Worm (Caenorhabditis elegans) whole organism, early embryonic: Measurements from ENCODE around the gene F11G11.5.

Source experiments
- B0310.2 ChIP-seq: sonication (generic microtip); optimal IDR thresholded peaks from 2 replicates; lab custom pipeline; 2016; ENCODE audit warnings: mild to moderate bottlenecking, missing genetic modification characterization, missing compliant biosample characterization
- F13C5.2 ChIP-seq: sonication (generic microtip); optimal IDR thresholded peaks from 2 replicates; lab custom pipeline; 2017; ENCODE audit warnings: mild to moderate bottlenecking, missing genetic modification characterization, inconsistent platforms, missing compliant biosample characterization
- aly-1 ChIP-seq: sonication (generic microtip); optimal IDR thresholded peaks from 2 replicates; lab custom pipeline; 2016; ENCODE audit warnings: missing genetic modification characterization, missing compliant biosample characterization
- ama-1 ChIP-seq: fragments of 150-350 bp; optimal IDR thresholded peaks from 2 replicates; lab custom pipeline; 2014
- ceh-13 ChIP-seq: fragments of 200-800 bp; sonication (Bioruptor generic); optimal IDR thresholded peaks from 2 replicates; lab custom pipeline; 2018; ENCODE audit warnings: mild to moderate bottlenecking, missing genetic modification characterization, missing compliant biosample characterization
- ceh-36 ChIP-seq: sonication (generic microtip); optimal IDR thresholded peaks from 2 replicates; lab custom pipeline; 2016; ENCODE audit warnings: missing genetic modification characterization, inconsistent platforms, missing compliant biosample characterization
- ets-7 ChIP-seq: sonication (generic microtip); optimal IDR thresholded peaks from 2 replicates; lab custom pipeline; 2016; ENCODE audit warnings: missing genotype, missing genetic modification characterization, missing compliant biosample characterization
- flt-1 ChIP-seq: fragments of 200-800 bp; sonication (Bioruptor generic); IDR thresholded peaks from 2 replicates; pipeline ENCODE4 v1.3.6; 2022; ENCODE audit warnings: missing genetic modification characterization, missing compliant biosample characterization
- hmbx-1 ChIP-seq: sonication (generic microtip); optimal IDR thresholded peaks from 2 replicates; lab custom pipeline; 2016; ENCODE audit warnings: mild to moderate bottlenecking, missing genetic modification characterization, missing compliant biosample characterization
- hmg-4 ChIP-seq: fragments of 200-800 bp; sonication (Bioruptor generic); optimal IDR thresholded peaks from 2 replicates; lab custom pipeline; 2018; ENCODE audit warnings: mild to moderate bottlenecking, missing genetic modification characterization, missing compliant biosample characterization
- hnd-1 ChIP-seq: sonication (generic microtip); optimal IDR thresholded peaks from 2 replicates; lab custom pipeline; 2016; ENCODE audit warnings: missing genetic modification characterization, missing compliant biosample characterization
- pes-1 ChIP-seq: fragments of 200-800 bp; sonication (Bioruptor generic); IDR thresholded peaks from 2 replicates; pipeline ENCODE4 v1.3.6; 2022; ENCODE audit warnings: missing genetic modification reagents, missing genetic modification characterization, missing compliant biosample characterization
- scrt-1 ChIP-seq: fragments of 200-800 bp; sonication (Bioruptor generic); IDR thresholded peaks from 2 replicates; pipeline ENCODE4 v1.3.6; 2022; ENCODE audit warnings: missing genetic modification characterization, missing compliant biosample characterization
- sea-1 ChIP-seq: fragments of 200-800 bp; sonication (Bioruptor generic); conservative IDR thresholded peaks from 2 replicates; pipeline ENCODE4 v1.3.6; 2022; ENCODE audit warnings: missing genetic modification characterization, missing compliant biosample characterization
- tbx-11 ChIP-seq: fragments of 200-800 bp; sonication (Bioruptor generic); IDR thresholded peaks from 2 replicates; pipeline ENCODE4 v1.3.6; 2022; ENCODE audit warnings: missing genetic modification characterization, missing compliant biosample characterization
- tbx-37 ChIP-seq: fragments of 200-800 bp; sonication (Bioruptor generic); conservative IDR thresholded peaks from 2 replicates; pipeline ENCODE4 v1.3.6; 2022; ENCODE audit warnings: missing genetic modification reagents, missing genetic modification characterization, missing compliant biosample characterization
- tra-4 ChIP-seq: sonication (generic microtip); optimal IDR thresholded peaks from 2 replicates; lab custom pipeline; 2017; ENCODE audit warnings: missing genetic modification characterization, missing compliant biosample characterization

Gene F11G11.5

ce11 chrII:4867476-4867875, 9.8 kb downstream of the F11G11.5 start, which contains the start of gene col-17:
Gene col-17, minus strand, starts transcription at chrII:4867576.
- no peak for TF ChIP-seq ama-1 (lab: Kevin White, UChicago)
- no peak for TF ChIP-seq F13C5.2 (tag; lab: Kevin White, UChicago)
- TF ChIP-seq ets-7 (tag; lab: Kevin White, UChicago), result no peak
- TF ChIP-seq aly-1 (tag; lab: Kevin White, UChicago), result no peak
- TF ChIP-seq sea-1, result no peak
- TF ChIP-seq hnd-1 (tag; lab: Kevin White, UChicago), result no peak

ce11 chrII:4869793-4870343, 12.1 kb downstream of the F11G11.5 start:
- TF ChIP-seq tbx-11 (0 out of 2 replicates have a peak, but pooled peaks have one; percentile 39), hnd-1 (tag; lab: Kevin White, UChicago) (no peak), tra-4 (tag; lab: Kevin White, UChicago) (no peak), ceh-36 (tag; lab: Kevin White, UChicago) (no peak), hmbx-1 (tag; lab: Kevin White, UChicago) (no peak), flt-1 (GFP tag; lab: Robert Waterston, UW) (no peak)

- no peak for TF ChIP-seq hnd-1 (tag; lab: Kevin White, UChicago)
- TF ChIP-seq pes-1, result no peak
- TF ChIP-seq flt-1 (GFP tag; lab: Robert Waterston, UW), result no peak
- no peak for TF ChIP-seq tbx-37 (GFP tag; lab: Robert Waterston, UW)
- no peak for TF ChIP-seq ets-7 (tag; lab: Kevin White, UChicago)
- no peak for TF ChIP-seq aly-1 (tag; lab: Kevin White, UChicago)
- TF ChIP-seq hmbx-1 (tag; lab: Kevin White, UChicago), result no peak
- no peak for TF ChIP-seq F13C5.2 (tag; lab: Kevin White, UChicago)
- no peak for TF ChIP-seq ceh-36 (tag; lab: Kevin White, UChicago)
- no peak for TF ChIP-seq tbx-11
- TF ChIP-seq ama-1 (lab: Kevin White, UChicago), result no peak
- TF ChIP-seq tra-4 (tag; lab: Kevin White, UChicago), result no peak
- no peak for TF ChIP-seq sea-1
- TF ChIP-seq scrt-1 (GFP tag; lab: Robert Waterston, UW), result no peak
- no peak for TF ChIP-seq ceh-13 (GFP tag; lab: Kevin White, UChicago)
- TF ChIP-seq hmg-4 (GFP tag; lab: Kevin White, UChicago), result no peak
- no peak for TF ChIP-seq B0310.2 (tag; lab: Kevin White, UChicago)
Observed at ce11 chrII:4870691-4871090, 13.0 kb downstream of the F11G11.5 start, which contains the start of gene col-20. Gene col-20, minus strand, starts transcription at chrII:4870791.

ce11 chrII:4871834-4872233, 14.1 kb downstream of the F11G11.5 start:
- no peak for TF ChIP-seq ama-1 (lab: Kevin White, UChicago)
- no peak for TF ChIP-seq scrt-1 (GFP tag; lab: Robert Waterston, UW)
- no peak for TF ChIP-seq ceh-36 (tag; lab: Kevin White, UChicago)

ce11 chrII:4872359-4872758, 14.6 kb downstream of the F11G11.5 start:
- TF ChIP-seq sea-1, result 0 out of 2 replicates have a peak, but pooled peaks have one; percentile 24

- no peak for TF ChIP-seq scrt-1 (GFP tag; lab: Robert Waterston, UW)
- TF ChIP-seq hnd-1 (tag; lab: Kevin White, UChicago), result no peak
- no peak for TF ChIP-seq hmg-4 (GFP tag; lab: Kevin White, UChicago)
- no peak for TF ChIP-seq pes-1
- TF ChIP-seq ceh-36 (tag; lab: Kevin White, UChicago), result no peak
- no peak for TF ChIP-seq B0310.2 (tag; lab: Kevin White, UChicago)
- no peak for TF ChIP-seq ets-7 (tag; lab: Kevin White, UChicago)
- no peak for TF ChIP-seq hmbx-1 (tag; lab: Kevin White, UChicago)
Observed at ce11 chrII:4873029-4873428, 15.3 kb downstream of the F11G11.5 start, which contains the start of gene col-73. Gene col-73, minus strand, starts transcription at chrII:4873129.

ce11 chrII:4874335-4874861, 16.7 kb downstream of the F11G11.5 start, which contains the start of gene F11G11.15:
Gene F11G11.15, plus strand, starts transcription at chrII:4874845.
- TF ChIP-seq B0310.2 (tag; lab: Kevin White, UChicago) (no peak), flt-1 (GFP tag; lab: Robert Waterston, UW) (no peak), hnd-1 (tag; lab: Kevin White, UChicago) (no peak), tbx-37 (GFP tag; lab: Robert Waterston, UW) (no peak), hmg-4 (GFP tag; lab: Kevin White, UChicago) (no peak), ama-1 (lab: Kevin White, UChicago) (no peak), hmbx-1 (tag; lab: Kevin White, UChicago) (no peak), tbx-11 (no peak), tra-4 (tag; lab: Kevin White, UChicago) (no peak), pes-1 (no peak), aly-1 (tag; lab: Kevin White, UChicago) (no peak), ceh-13 (GFP tag; lab: Kevin White, UChicago) (no peak), sea-1 (no peak), ets-7 (tag; lab: Kevin White, UChicago) (no peak)

ce11 chrII:4876091-4876490, 18.4 kb downstream of the F11G11.5 start, which contains the start of gene F11G11.13:
Gene F11G11.13, minus strand, starts transcription at chrII:4876179.
- no peak for TF ChIP-seq ets-7 (tag; lab: Kevin White, UChicago)
- no peak for TF ChIP-seq ceh-13 (GFP tag; lab: Kevin White, UChicago)
- no peak for TF ChIP-seq B0310.2 (tag; lab: Kevin White, UChicago)
- TF ChIP-seq scrt-1 (GFP tag; lab: Robert Waterston, UW), result no peak
- TF ChIP-seq aly-1 (tag; lab: Kevin White, UChicago), result no peak
- no peak for TF ChIP-seq F13C5.2 (tag; lab: Kevin White, UChicago)
- no peak for TF ChIP-seq flt-1 (GFP tag; lab: Robert Waterston, UW)
- no peak for TF ChIP-seq ceh-36 (tag; lab: Kevin White, UChicago)
- no peak for TF ChIP-seq hmg-4 (GFP tag; lab: Kevin White, UChicago)
- TF ChIP-seq sea-1, result no peak
- no peak for TF ChIP-seq tbx-11
- TF ChIP-seq tbx-37 (GFP tag; lab: Robert Waterston, UW), result no peak
- no peak for TF ChIP-seq pes-1
- no peak for TF ChIP-seq hmbx-1 (tag; lab: Kevin White, UChicago)
- no peak for TF ChIP-seq hnd-1 (tag; lab: Kevin White, UChicago)
- TF ChIP-seq tra-4 (tag; lab: Kevin White, UChicago), result no peak
